Worm (Caenorhabditis elegans): ENCODE results near the gene nspg-8.

Gene nspg-8

ce11 chrIII:1196192-1196591 lies 14.3 kb downstream of the nspg-8 start, which contains the start of gene dss-1:
Gene dss-1 (minus strand): TSS chrIII:1196292.
- no peak for TF ChIP-seq sma-9 (GFP tag; optimal IDR thresholded peaks at IDR 0.05)
- no peak for TF ChIP-seq sma-9 (tag; optimal IDR thresholded peaks at IDR 0.05)
- TF ChIP-seq ztf-11 (tag; optimal IDR thresholded peaks at IDR 0.05), result no peak
- TF ChIP-seq alr-1 (tag; optimal IDR thresholded peaks at IDR 0.05), result no peak
- no peak for TF ChIP-seq ztf-4 (tag; optimal IDR thresholded peaks at IDR 0.05)
- TF ChIP-seq nhr-77 (tag; optimal IDR thresholded peaks at IDR 0.05), result no peak
- TF ChIP-seq nhr-10 (tag; optimal IDR thresholded peaks at IDR 0.05), result no peak
- no peak for TF ChIP-seq peb-1 (tag; optimal IDR thresholded peaks at IDR 0.05)
- no peak for TF ChIP-seq mdl-1 (tag; optimal IDR thresholded peaks at IDR 0.05)
- TF ChIP-seq nhr-11 (tag; optimal IDR thresholded peaks at IDR 0.05), result no peak
- TF ChIP-seq egl-27 (tag; optimal IDR thresholded peaks at IDR 0.05), result no peak
- no peak for TF ChIP-seq C34F6.9 (tag; optimal IDR thresholded peaks at IDR 0.05)
- TF ChIP-seq crh-2 (tag; optimal IDR thresholded peaks at IDR 0.05), result no peak
- no peak for TF ChIP-seq nhr-129 (tag; optimal IDR thresholded peaks at IDR 0.05)
- no peak for TF ChIP-seq blmp-1 (tag; optimal IDR thresholded peaks at IDR 0.05; ENCODE audit: insufficient read depth)

- TF ChIP-seq mab-5 (tag; optimal IDR thresholded peaks at IDR 0.05) (peak; percentile 68), nhr-21 (tag; optimal IDR thresholded peaks at IDR 0.05) (peak; percentile 15), C34F6.9 (tag; optimal IDR thresholded peaks at IDR 0.05) (peak; percentile 83), nhr-25 (tag; optimal IDR thresholded peaks at IDR 0.05) (peak; percentile 71), lin-13 (GFP tag; optimal IDR thresholded peaks at IDR 0.05) (peak; percentile 91), lin-11 (tag; optimal IDR thresholded peaks at IDR 0.05) (peak; percentile 78), lin-39 (tag; optimal IDR thresholded peaks at IDR 0.05) (no peak), unc-55 (GFP tag; optimal IDR thresholded peaks at IDR 0.05) (peak; percentile 95), zag-1 (tag; optimal IDR thresholded peaks at IDR 0.05) (peak; percentile 2), ztf-4 (tag; optimal IDR thresholded peaks at IDR 0.05) (peak; percentile 30), crh-2 (tag; optimal IDR thresholded peaks at IDR 0.05) (peak; percentile 73), gmeb-1 (tag; optimal IDR thresholded peaks at IDR 0.05) (peak; percentile 87), F13H6.1 (tag; optimal IDR thresholded peaks at IDR 0.05) (peak; percentile 74), R02D3.7 (tag; optimal IDR thresholded peaks at IDR 0.05) (peak; percentile 24), fos-1 (tag; optimal IDR thresholded peaks at IDR 0.05) (peak; percentile 31), skn-1 (tag; optimal IDR thresholded peaks at IDR 0.05) (no peak), nhr-129 (tag; optimal IDR thresholded peaks at IDR 0.05) (peak; percentile 36), blmp-1 (tag; optimal IDR thresholded peaks at IDR 0.05; ENCODE audit: insufficient read depth) (no peak), sem-4 (tag; optimal IDR thresholded peaks at IDR 0.05) (peak; percentile 26), egl-27 (tag; optimal IDR thresholded peaks at IDR 0.05) (no peak), lsy-2 (tag; optimal IDR thresholded peaks at IDR 0.05) (peak; percentile 84 to 91), sma-3 (GFP tag; optimal IDR thresholded peaks at IDR 0.05) (peak; percentile 70), elt-1 (tag; optimal IDR thresholded peaks at IDR 0.05) (no peak), Y55F3AM.14 (GFP tag; optimal IDR thresholded peaks at IDR 0.05) (no peak)
These were observed 20.2 kb downstream of the nspg-8 start, which contains the start of the genes mrpl-45 and Y119D3B.12 for ce11 chrIII:1201958-1202596. Gene mrpl-45 (minus strand): TSS chrIII:1202008. Gene Y119D3B.12 (plus strand): TSS chrIII:1202546.

ce11 chrIII:1205421-1205820 lies 23.6 kb downstream of the nspg-8 start:
- TF ChIP-seq nhr-12 (tag; optimal IDR thresholded peaks at IDR 0.05) (no peak), nhr-21 (tag; optimal IDR thresholded peaks at IDR 0.05) (no peak), alr-1 (tag; optimal IDR thresholded peaks at IDR 0.05) (no peak), lin-11 (tag; optimal IDR thresholded peaks at IDR 0.05) (no peak), unc-62 (GFP tag; optimal IDR thresholded peaks at IDR 0.05) (no peak)

ce11 chrIII:1206331-1206730 lies 24.5 kb downstream of the nspg-8 start:
- TF ChIP-seq nhr-77 (tag; optimal IDR thresholded peaks at IDR 0.05) (no peak), lin-39 (tag; optimal IDR thresholded peaks at IDR 0.05) (no peak), ztf-11 (tag; optimal IDR thresholded peaks at IDR 0.05) (no peak), dmd-4 (tag; optimal IDR thresholded peaks at IDR 0.05) (no peak), crh-2 (tag; optimal IDR thresholded peaks at IDR 0.05) (no peak), nhr-21 (tag; optimal IDR thresholded peaks at IDR 0.05) (no peak), egl-27 (tag; optimal IDR thresholded peaks at IDR 0.05) (no peak)

All from whole organism, L2 larva.